Worm (Caenorhabditis elegans) whole organism, mixed stage, embryonic: ENCODE data around the gene irg-5.

Source experiments
- M03D4.4 ChIP-seq: sonication (generic microtip); optimal IDR thresholded peaks from 2 replicates; lab custom pipeline; 2017; ENCODE audit warnings: mild to moderate bottlenecking, missing genetic modification characterization, missing compliant biosample characterization
- ceh-43 ChIP-seq: fragments of 200-800 bp; sonication (Bioruptor generic); optimal IDR thresholded peaks from 2 replicates; lab custom pipeline; 2018; ENCODE audit warnings: mild to moderate bottlenecking, missing genetic modification characterization, moderate library complexity, missing compliant biosample characterization
- cnd-1 ChIP-seq: fragments of 200-800 bp; sonication (Bioruptor generic); optimal IDR thresholded peaks from 2 replicates; lab custom pipeline; 2018; ENCODE audit warnings: mild to moderate bottlenecking, missing genetic modification characterization, missing compliant biosample characterization
- drap-1 ChIP-seq: fragments of 200-800 bp; sonication (Bioruptor generic); optimal IDR thresholded peaks from 3 replicates; lab custom pipeline; 2018; ENCODE audit warnings: mild to moderate bottlenecking, missing genetic modification characterization, missing compliant biosample characterization
- elt-3 ChIP-seq: fragments of 150-350 bp; optimal IDR thresholded peaks from 2 replicates; lab custom pipeline; 2014; ENCODE audit warnings: missing biosample characterization, missing genetic modification characterization
- flh-1 ChIP-seq: fragments of 200-800 bp; sonication (Bioruptor generic); optimal IDR thresholded peaks from 2 replicates; lab custom pipeline; 2018; ENCODE audit warnings: mild to moderate bottlenecking, missing genetic modification characterization, moderate library complexity, missing compliant biosample characterization
- ham-2 ChIP-seq: fragments of 200-800 bp; sonication (Bioruptor generic); optimal IDR thresholded peaks from 2 replicates; lab custom pipeline; 2018; ENCODE audit warnings: mild to moderate bottlenecking, missing genetic modification characterization, missing compliant biosample characterization
- lin-13 ChIP-seq: fragments of 150-350 bp; optimal IDR thresholded peaks from 2 replicates; lab custom pipeline; 2014; ENCODE audit warnings: missing biosample characterization, missing genetic modification characterization
- lin-32 ChIP-seq: fragments of 200-800 bp; sonication (Bioruptor generic); optimal IDR thresholded peaks from 2 replicates; lab custom pipeline; 2018; ENCODE audit warnings: mild to moderate bottlenecking, missing genetic modification characterization, missing compliant biosample characterization
- lsy-2 ChIP-seq: fragments of 150-350 bp; optimal IDR thresholded peaks from 2 replicates; lab custom pipeline; 2014; ENCODE audit warnings: missing biosample characterization, missing genetic modification characterization
- mab-5 ChIP-seq: fragments of 150-350 bp; optimal IDR thresholded peaks from 2 replicates; lab custom pipeline; 2014; ENCODE audit warnings: missing biosample characterization, missing genetic modification characterization
- nhr-12 ChIP-seq: fragments of 150-350 bp; optimal IDR thresholded peaks from 2 replicates; lab custom pipeline; 2014; ENCODE audit warnings: missing biosample characterization, missing genetic modification characterization
- nhr-237 ChIP-seq: fragments of 150-350 bp; optimal IDR thresholded peaks from 2 replicates; lab custom pipeline; 2014; ENCODE audit warnings: missing biosample characterization, missing genetic modification characterization
- nhr-76 ChIP-seq: sonication (generic microtip); optimal IDR thresholded peaks from 2 replicates; lab custom pipeline; 2017; ENCODE audit warnings: missing biosample characterization, missing genetic modification characterization
- sem-2 ChIP-seq: fragments of 200-800 bp; sonication (Bioruptor generic); optimal IDR thresholded peaks from 2 replicates; lab custom pipeline; 2018; ENCODE audit warnings: mild to moderate bottlenecking, missing genetic modification characterization, missing compliant biosample characterization
- snpc-4 ChIP-seq: fragments of 150-350 bp; optimal IDR thresholded peaks from 2 replicates; lab custom pipeline; 2014; ENCODE audit warnings: missing biosample characterization, missing genetic modification characterization
- sptf-1 ChIP-seq: sonication (generic microtip); optimal IDR thresholded peaks from 2 replicates; lab custom pipeline; 2017; ENCODE audit warnings: mild to moderate bottlenecking, missing genetic modification characterization, moderate library complexity, missing compliant biosample characterization
- unc-120 ChIP-seq: sonication (generic microtip); optimal IDR thresholded peaks from 2 replicates; lab custom pipeline; 2017; ENCODE audit warnings: missing genetic modification characterization, missing compliant biosample characterization; ENCODE audit not compliant: poor library complexity, severe bottlenecking
- unc-39 ChIP-seq: fragments of 150-350 bp; optimal IDR thresholded peaks from 2 replicates; lab custom pipeline; 2014; ENCODE audit warnings: missing biosample characterization, missing genetic modification characterization
- unc-62 ChIP-seq: fragments of 150-350 bp; optimal IDR thresholded peaks from 2 replicates; lab custom pipeline; 2014; ENCODE audit warnings: missing biosample characterization, missing genetic modification reagents, missing genetic modification characterization
- zip-8 ChIP-seq: fragments of 150-350 bp; optimal IDR thresholded peaks from 2 replicates; lab custom pipeline; 2014; ENCODE audit warnings: missing biosample characterization, missing genetic modification characterization
- ztf-11 ChIP-seq: fragments of 150-350 bp; optimal IDR thresholded peaks from 2 replicates; lab custom pipeline; 2014; ENCODE audit warnings: missing biosample characterization, missing genetic modification characterization

Gene irg-5

ce11 chrV:13690276-13690675 is 48.0 kb downstream of the irg-5 start:
- no peak for TF ChIP-seq unc-120 (tag; lab: Kevin White, UChicago)
- TF ChIP-seq mab-5 (tag; lab: Kevin White, UChicago): no peak
- no peak for TF ChIP-seq lsy-2 (tag; lab: Kevin White, UChicago)
- no peak for TF ChIP-seq lin-13 (tag; lab: Kevin White, UChicago)
- no peak for TF ChIP-seq M03D4.4 (tag; lab: Kevin White, UChicago)
- no peak for TF ChIP-seq elt-3 (tag; lab: Kevin White, UChicago)
- no peak for TF ChIP-seq sem-2 (GFP tag; lab: Kevin White, UChicago)
- no peak for TF ChIP-seq ham-2 (GFP tag; lab: Kevin White, UChicago)
- TF ChIP-seq ceh-43 (GFP tag; lab: Kevin White, UChicago): no peak
- no peak for TF ChIP-seq nhr-76 (tag; lab: Kevin White, UChicago)
- TF ChIP-seq zip-8: no peak
- no peak for TF ChIP-seq snpc-4 (tag; lab: Kevin White, UChicago)
- no peak for TF ChIP-seq unc-62 (GFP tag; lab: Kevin White, UChicago)
- TF ChIP-seq nhr-12 (tag; lab: Kevin White, UChicago): no peak
- TF ChIP-seq unc-39 (tag; lab: Kevin White, UChicago): no peak
- no peak for TF ChIP-seq ztf-11 (tag; lab: Kevin White, UChicago)
- TF ChIP-seq sptf-1 (tag; lab: Kevin White, UChicago): no peak

- TF ChIP-seq ceh-43 (GFP tag; lab: Kevin White, UChicago) (no peak), drap-1 (GFP tag; lab: Kevin White, UChicago) (no peak), lin-32 (GFP tag; lab: Kevin White, UChicago) (no peak), flh-1 (no peak), unc-39 (tag; lab: Kevin White, UChicago) (no peak)
Observed at ce11 chrV:13689592-13689991, 48.7 kb downstream of the irg-5 start, which contains the start of gene T01D3.1. Gene T01D3.1, plus strand, starts transcription at chrV:13689892.

ce11 chrV:13687504-13687903 is 50.8 kb downstream of the irg-5 start:
- TF ChIP-seq cnd-1 (tag; lab: Kevin White, UChicago) (no peak), lsy-2 (tag; lab: Kevin White, UChicago) (no peak), nhr-237 (tag; lab: Kevin White, UChicago) (no peak)
